Worm (Caenorhabditis elegans): ENCODE results near the gene sre-36.

- TF ChIP-seq snpc-4 (GFP tag; optimal IDR thresholded peaks at IDR 0.05) (no peak), snpc-4 (tag; optimal IDR thresholded peaks at IDR 0.05) (no peak), sdz-38 (tag; optimal IDR thresholded peaks at IDR 0.05) (no peak), F33H1.4 (GFP tag; IDR thresholded peaks at IDR 0.05) (no peak), ceh-58 (GFP tag; IDR thresholded peaks at IDR 0.05) (no peak), mxl-1 (tag; optimal IDR thresholded peaks at IDR 0.05) (no peak), ama-1 (optimal IDR thresholded peaks at IDR 0.05) (no peak), ama-1 (GFP tag; optimal IDR thresholded peaks at IDR 0.05) (no peak), pha-4 (tag; optimal IDR thresholded peaks at IDR 0.05) (no peak), aptf-2 (GFP tag; conservative IDR thresholded peaks at IDR 0.05) (no peak), xnd-1 (tag; optimal IDR thresholded peaks at IDR 0.05) (no peak), snpc-3.4 (tag; optimal IDR thresholded peaks at IDR 0.05) (no peak)
Observed at ce11 chrV:16367575-16367974, 31.9 kb upstream of the sre-36 start, which contains the start of gene W08G11.3.

Measured in whole organism, young adult.